Worm (Caenorhabditis elegans) whole organism, young adult: ENCODE results near the gene T27E4.7.

Experiments used
- B0261.1 ChIP-seq: sonication (generic microtip); optimal IDR thresholded peaks from 2 replicates; lab custom pipeline; 2016; ENCODE audit warnings: mild to moderate bottlenecking, missing genetic modification characterization, moderate library complexity, missing compliant biosample characterization
- C06A6.2 ChIP-seq: fragments of 200-800 bp; sonication (Bioruptor generic); conservative IDR thresholded peaks from 2 replicates; pipeline ENCODE4 v1.3.6; 2022; ENCODE audit warnings: missing genetic modification characterization, missing compliant biosample characterization
- F22D6.2 ChIP-seq: sonication (generic microtip); optimal IDR thresholded peaks from 2 replicates; lab custom pipeline; 2016; ENCODE audit warnings: mild to moderate bottlenecking, missing genetic modification characterization, missing compliant biosample characterization
- F23B12.7 ChIP-seq: sonication (generic microtip); optimal IDR thresholded peaks from 2 replicates; lab custom pipeline; 2017; ENCODE audit warnings: missing genetic modification characterization, mild to moderate bottlenecking, missing compliant biosample characterization, antibody characterized with exemption, moderate library complexity; ENCODE audit not compliant: insufficient read depth
- F57A8.1 ChIP-seq: fragments of 200-800 bp; sonication (Bioruptor generic); optimal IDR thresholded peaks from 2 replicates; lab custom pipeline; 2018; ENCODE audit warnings: mild to moderate bottlenecking, missing genetic modification characterization, moderate library complexity, missing compliant biosample characterization
- T07F8.4 ChIP-seq: sonication (generic microtip); optimal IDR thresholded peaks from 2 replicates; lab custom pipeline; 2016; ENCODE audit warnings: mild to moderate bottlenecking, missing genetic modification characterization, moderate library complexity, missing compliant biosample characterization
- T26A5.8 ChIP-seq: sonication (generic microtip); optimal IDR thresholded peaks from 2 replicates; lab custom pipeline; 2016; ENCODE audit warnings: missing genetic modification characterization, missing compliant biosample characterization
- ZK185.1 ChIP-seq: sonication (generic microtip); optimal IDR thresholded peaks from 2 replicates; lab custom pipeline; 2016; ENCODE audit warnings: mild to moderate bottlenecking, missing genetic modification characterization, missing compliant biosample characterization; ENCODE audit not compliant: poor library complexity, severe bottlenecking
- akir-1 ChIP-seq: fragments of 200-800 bp; sonication (Bioruptor generic); optimal IDR thresholded peaks from 2 replicates; lab custom pipeline; 2018; ENCODE audit warnings: mild to moderate bottlenecking, missing genetic modification characterization, moderate library complexity, missing compliant biosample characterization
- ama-1 ChIP-seq, 3 experiments: fragments of 150-350 bp in 1 of 3; sonication (generic microtip) in 2 of 3; optimal IDR thresholded peaks; 2 replicates each; lab custom pipeline; 2014 to 2018; ENCODE audit warnings: missing biosample characterization in 2 of 3, missing genetic modification characterization in 2 of 3, missing genetic modification reagents in 2 of 3
- aptf-2 ChIP-seq: fragments of 200-800 bp; sonication (Bioruptor generic); conservative IDR thresholded peaks from 2 replicates; pipeline ENCODE4 v1.3.6; 2022; ENCODE audit warnings: missing genetic modification reagents, missing genetic modification characterization, missing compliant biosample characterization
- aptf-3 ChIP-seq: fragments of 200-800 bp; sonication (Bioruptor generic); IDR thresholded peaks from 2 replicates; pipeline ENCODE4 v1.3.6; 2022; ENCODE audit warnings: missing genetic modification characterization, missing compliant biosample characterization
- athp-1 ChIP-seq: sonication (generic microtip); optimal IDR thresholded peaks from 2 replicates; lab custom pipeline; 2017; ENCODE audit warnings: mild to moderate bottlenecking, missing genetic modification characterization, missing compliant biosample characterization
- attf-3 ChIP-seq: fragments of 200-800 bp; sonication (Bioruptor generic); conservative IDR thresholded peaks from 2 replicates; pipeline ENCODE4 v1.3.6; 2022; ENCODE audit warnings: missing genetic modification reagents, missing genetic modification characterization, missing compliant biosample characterization
- ccch-3 ChIP-seq: fragments of 200-800 bp; sonication (Bioruptor generic); optimal IDR thresholded peaks from 2 replicates; lab custom pipeline; 2018; ENCODE audit warnings: mild to moderate bottlenecking, missing genetic modification characterization, missing compliant biosample characterization
- cebp-1 ChIP-seq, 2 experiments: fragments of 200-800 bp in 1 of 2; sonication (Bioruptor generic) in 1 of 2; sonication (generic microtip) in 1 of 2; IDR thresholded peaks in 1 of 2; optimal IDR thresholded peaks in 1 of 2; 2 replicates each; pipeline versions ENCODE4 v1.3.6 to Lab custom; 2017 to 2022; ENCODE audit warnings: missing compliant biosample characterization in 2 of 2, missing genetic modification characterization in 2 of 2, mild to moderate bottlenecking in 1 of 2, missing genetic modification reagents in 1 of 2, moderate library complexity in 1 of 2
- ceh-58 ChIP-seq: fragments of 200-800 bp; sonication (Bioruptor generic); IDR thresholded peaks from 2 replicates; pipeline ENCODE4 v1.3.6; 2022; ENCODE audit warnings: missing genetic modification characterization, missing compliant biosample characterization
- efl-1 ChIP-seq: fragments of 150-350 bp; optimal IDR thresholded peaks from 2 replicates; lab custom pipeline; 2014; ENCODE audit warnings: missing biosample characterization, missing genetic modification reagents, missing genetic modification characterization
- egl-18 ChIP-seq: fragments of 200-800 bp; sonication (Bioruptor generic); IDR thresholded peaks from 2 replicates; pipeline ENCODE4 v1.3.6; 2022; ENCODE audit warnings: missing genetic modification reagents, missing genetic modification characterization, missing compliant biosample characterization
- egrh-3 ChIP-seq: fragments of 200-800 bp; sonication (Bioruptor generic); IDR thresholded peaks from 2 replicates; pipeline ENCODE4 v1.3.6; 2022; ENCODE audit warnings: missing genetic modification reagents, missing genetic modification characterization, missing compliant biosample characterization
- ekl-4 ChIP-seq: fragments of 200-800 bp; sonication (Bioruptor generic); IDR thresholded peaks from 2 replicates; pipeline ENCODE4 v1.3.6; 2022; ENCODE audit warnings: missing genetic modification reagents, missing genetic modification characterization, missing compliant biosample characterization
- ets-4 ChIP-seq: fragments of 200-800 bp; sonication (Bioruptor generic); optimal IDR thresholded peaks from 2 replicates; lab custom pipeline; 2018; ENCODE audit warnings: mild to moderate bottlenecking, missing genetic modification characterization, missing compliant biosample characterization
- hsf-1 ChIP-seq: fragments of 200-800 bp; sonication (Bioruptor generic); IDR thresholded peaks from 2 replicates; pipeline ENCODE4 v1.3.6; 2022; ENCODE audit warnings: missing genetic modification reagents, missing genetic modification characterization, missing compliant biosample characterization
- let-526 ChIP-seq: fragments of 200-800 bp; sonication (Bioruptor generic); IDR thresholded peaks from 2 replicates; pipeline ENCODE4 v1.3.6; 2022; ENCODE audit warnings: missing genetic modification reagents, missing genetic modification characterization, missing compliant biosample characterization
- lin-54 ChIP-seq: fragments of 200-800 bp; sonication (Bioruptor generic); optimal IDR thresholded peaks from 2 replicates; lab custom pipeline; 2018; ENCODE audit warnings: mild to moderate bottlenecking, missing genetic modification characterization, missing compliant biosample characterization
- lsy-27 ChIP-seq: sonication (generic microtip); optimal IDR thresholded peaks from 2 replicates; lab custom pipeline; 2017; ENCODE audit warnings: missing genetic modification characterization, mild to moderate bottlenecking, missing compliant biosample characterization, antibody characterized with exemption, missing genotype, borderline replicate concordance; ENCODE audit not compliant: insufficient read depth
- mcd-1 ChIP-seq: fragments of 200-800 bp; sonication (Bioruptor generic); IDR thresholded peaks from 2 replicates; pipeline ENCODE4 v1.3.6; 2022; ENCODE audit warnings: missing genetic modification reagents, missing genetic modification characterization, missing compliant biosample characterization
- nhr-90 ChIP-seq: sonication (generic microtip); optimal IDR thresholded peaks from 2 replicates; lab custom pipeline; 2016; ENCODE audit warnings: missing genotype, mild to moderate bottlenecking, missing genetic modification characterization, missing compliant biosample characterization
- repo-1 ChIP-seq: sonication (generic microtip); optimal IDR thresholded peaks from 2 replicates; lab custom pipeline; 2017; ENCODE audit warnings: mild to moderate bottlenecking, missing genetic modification characterization, missing compliant biosample characterization
- snpc-1.1 ChIP-seq: sonication (generic microtip); optimal IDR thresholded peaks from 2 replicates; lab custom pipeline; 2017; ENCODE audit warnings: missing genetic modification characterization, mild to moderate bottlenecking, missing compliant biosample characterization, antibody characterized with exemption, moderate library complexity, missing genotype, missing genetic modification reagents; ENCODE audit not compliant: insufficient read depth
- snpc-1.3 ChIP-seq: sonication (generic microtip); optimal IDR thresholded peaks from 2 replicates; lab custom pipeline; 2017; ENCODE audit warnings: missing genetic modification characterization, mild to moderate bottlenecking, missing compliant biosample characterization, antibody characterized with exemption, moderate library complexity, missing genotype, missing genetic modification reagents; ENCODE audit not compliant: insufficient read depth
- sptf-2 ChIP-seq: fragments of 200-800 bp; sonication (Bioruptor generic); optimal IDR thresholded peaks from 2 replicates; lab custom pipeline; 2018; ENCODE audit warnings: mild to moderate bottlenecking, missing genetic modification characterization, missing compliant biosample characterization
- tbx-9 ChIP-seq: sonication (generic microtip); optimal IDR thresholded peaks from 2 replicates; lab custom pipeline; 2016; ENCODE audit warnings: borderline replicate concordance, missing genetic modification characterization, inconsistent platforms, missing compliant biosample characterization
- xnd-1 ChIP-seq: sonication (generic microtip); optimal IDR thresholded peaks from 2 replicates; lab custom pipeline; 2016; ENCODE audit warnings: missing genotype, missing genetic modification reagents, missing genetic modification characterization, missing compliant biosample characterization
- zfh-2 ChIP-seq: fragments of 200-800 bp; sonication (Bioruptor generic); conservative IDR thresholded peaks from 2 replicates; pipeline ENCODE4 v1.3.6; 2022; ENCODE audit warnings: missing genetic modification reagents, missing genetic modification characterization, missing compliant biosample characterization
- ztf-25 ChIP-seq: fragments of 200-800 bp; sonication (Bioruptor generic); IDR thresholded peaks from 2 replicates; pipeline ENCODE4 v1.3.6; 2022; ENCODE audit warnings: missing genetic modification reagents, missing genetic modification characterization, missing compliant biosample characterization
- ztf-28 ChIP-seq: fragments of 200-800 bp; sonication (Bioruptor generic); IDR thresholded peaks from 2 replicates; pipeline ENCODE4 v1.3.6; 2022; ENCODE audit warnings: missing genetic modification reagents, missing genetic modification characterization, missing compliant biosample characterization

T27E4.7 gene

ce11 chrV:9069680-9070079 lies 6.4 kb downstream of the T27E4.7 start, which contains the start of gene T27E4.5:
TSS of gene T27E4.5 (minus strand) at chrV:9069780.
- TF ChIP-seq F57A8.1 (GFP tag; lab: Kevin White, UChicago) (no peak), ZK185.1 (tag; lab: Kevin White, UChicago) (no peak), efl-1 (no peak), mcd-1 (GFP tag; lab: Robert Waterston, UW) (no peak), ztf-25 (no peak), C06A6.2 (GFP tag; lab: Robert Waterston, UW) (no peak), T07F8.4 (tag; lab: Kevin White, UChicago) (no peak), F23B12.7 (tag; lab: Kevin White, UChicago) (no peak), zfh-2 (GFP tag; lab: Robert Waterston, UW) (no peak), aptf-3 (no peak), hsf-1 (GFP tag; lab: Robert Waterston, UW) (no peak), cebp-1 (GFP tag; IDR thresholded peaks at IDR 0.05; lab: Robert Waterston, UW) (no peak), cebp-1 (tag; optimal IDR thresholded peaks at IDR 0.05; lab: Kevin White, UChicago) (no peak), snpc-1.3 (tag; lab: Kevin White, UChicago) (no peak), let-526 (GFP tag; lab: Robert Waterston, UW) (no peak), egrh-3 (GFP tag; lab: Robert Waterston, UW) (no peak), attf-3 (GFP tag; lab: Robert Waterston, UW) (no peak), snpc-1.1 (tag; lab: Kevin White, UChicago) (no peak), akir-1 (GFP tag; lab: Kevin White, UChicago) (no peak), F22D6.2 (no peak)

- TF ChIP-seq ccch-3 (GFP tag; lab: Kevin White, UChicago) (no peak), snpc-1.3 (tag; lab: Kevin White, UChicago) (no peak), T26A5.8 (tag; lab: Kevin White, UChicago) (no peak), hsf-1 (GFP tag; lab: Robert Waterston, UW) (no peak), F22D6.2 (no peak), tbx-9 (no peak), zfh-2 (GFP tag; lab: Robert Waterston, UW) (no peak), ekl-4 (GFP tag; lab: Robert Waterston, UW) (no peak)
Measured at ce11 chrV:9067678-9068077, 8.4 kb downstream of the T27E4.7 start, which contains the start of gene fip-2. TSS of gene fip-2 (plus strand) at chrV:9067978.

- TF ChIP-seq lin-54 (GFP tag; lab: Kevin White, UChicago): no peak
Measured at ce11 chrV:9065915-9066314, 10.2 kb downstream of the T27E4.7 start.

- TF ChIP-seq F22D6.2: no peak
- TF ChIP-seq cebp-1 (GFP tag; IDR thresholded peaks at IDR 0.05; lab: Robert Waterston, UW): no peak
- peak; percentile 76 for TF ChIP-seq cebp-1 (tag; optimal IDR thresholded peaks at IDR 0.05; lab: Kevin White, UChicago)
Measured at ce11 chrV:9065001-9065400, 11.1 kb downstream of the T27E4.7 start.

- TF ChIP-seq egl-18 (GFP tag; lab: Robert Waterston, UW) (no peak), ztf-28 (GFP tag; lab: Robert Waterston, UW) (no peak), cebp-1 (GFP tag; IDR thresholded peaks at IDR 0.05; lab: Robert Waterston, UW) (no peak), cebp-1 (tag; optimal IDR thresholded peaks at IDR 0.05; lab: Kevin White, UChicago) (no peak), sptf-2 (GFP tag; lab: Kevin White, UChicago) (no peak), attf-3 (GFP tag; lab: Robert Waterston, UW) (no peak), aptf-2 (GFP tag; lab: Robert Waterston, UW) (no peak), B0261.1 (tag; lab: Kevin White, UChicago) (no peak), ceh-58 (GFP tag; lab: Robert Waterston, UW) (no peak), egrh-3 (GFP tag; lab: Robert Waterston, UW) (no peak), athp-1 (no peak), repo-1 (tag; lab: Kevin White, UChicago) (no peak), lsy-27 (tag; lab: Kevin White, UChicago) (no peak), xnd-1 (tag; lab: Kevin White, UChicago) (no peak), nhr-90 (tag; lab: Kevin White, UChicago) (no peak), akir-1 (GFP tag; lab: Kevin White, UChicago) (no peak), ama-1 (optimal IDR thresholded peaks at IDR 0.05; lab: Kevin White, UChicago) (no peak), ama-1 (GFP tag; optimal IDR thresholded peaks at IDR 0.05; lab: Kevin White, UChicago) (no peak), ets-4 (GFP tag; lab: Kevin White, UChicago) (no peak), snpc-1.1 (tag; lab: Kevin White, UChicago) (no peak)
Measured at ce11 chrV:9063134-9063533, 13.0 kb downstream of the T27E4.7 start.
